Worm (Caenorhabditis elegans) whole organism, late embryonic: ENCODE results near the gene Y51B9A.7.

Experiments
- K02D7.2 ChIP-seq: sonication (generic microtip); optimal IDR thresholded peaks from 2 replicates; lab custom pipeline; 2017; ENCODE audit warnings: mild to moderate bottlenecking, missing genetic modification characterization, missing compliant biosample characterization
- ahr-1 ChIP-seq: sonication (generic microtip); optimal IDR thresholded peaks from 2 replicates; lab custom pipeline; 2016; ENCODE audit warnings: missing genetic modification characterization, missing compliant biosample characterization
- ama-1 ChIP-seq: fragments of 150-350 bp; optimal IDR thresholded peaks from 2 replicates; lab custom pipeline; 2014
- ceh-2 ChIP-seq: sonication (generic microtip); optimal IDR thresholded peaks from 2 replicates; lab custom pipeline; 2016; ENCODE audit warnings: missing genotype, missing genetic modification characterization, missing compliant biosample characterization
- ceh-24 ChIP-seq: sonication (generic microtip); optimal IDR thresholded peaks from 2 replicates; lab custom pipeline; 2016; ENCODE audit warnings: mild to moderate bottlenecking, missing genetic modification characterization, missing compliant biosample characterization
- ceh-30 ChIP-seq: fragments of 150-350 bp; optimal IDR thresholded peaks from 2 replicates; lab custom pipeline; 2014; ENCODE audit warnings: missing biosample characterization, missing genetic modification characterization
- ceh-48 ChIP-seq: sonication (generic microtip); optimal IDR thresholded peaks from 2 replicates; lab custom pipeline; 2016; ENCODE audit warnings: missing genetic modification characterization, inconsistent platforms, missing compliant biosample characterization
- ceh-6 ChIP-seq: fragments of 200-800 bp; sonication (Bioruptor generic); optimal IDR thresholded peaks from 2 replicates; lab custom pipeline; 2018; ENCODE audit warnings: mild to moderate bottlenecking, missing genetic modification characterization, missing compliant biosample characterization
- ceh-9 ChIP-seq: sonication (generic microtip); optimal IDR thresholded peaks from 2 replicates; lab custom pipeline; 2016; ENCODE audit warnings: mild to moderate bottlenecking, missing genetic modification characterization, inconsistent platforms, missing compliant biosample characterization
- dve-1 ChIP-seq: sonication (generic microtip); optimal IDR thresholded peaks from 2 replicates; lab custom pipeline; 2017; ENCODE audit warnings: antibody characterized with exemption, mild to moderate bottlenecking, missing genetic modification characterization, missing compliant biosample characterization
- elt-2 ChIP-seq: sonication (generic microtip); optimal IDR thresholded peaks from 2 replicates; lab custom pipeline; 2016; ENCODE audit warnings: missing genetic modification reagents, missing genetic modification characterization, missing compliant biosample characterization
- elt-4 ChIP-seq: sonication (generic microtip); optimal IDR thresholded peaks from 2 replicates; lab custom pipeline; 2016; ENCODE audit warnings: missing genetic modification characterization, missing compliant biosample characterization
- ets-4 ChIP-seq: sonication (generic microtip); optimal IDR thresholded peaks from 2 replicates; lab custom pipeline; 2016; ENCODE audit warnings: missing genetic modification characterization, missing compliant biosample characterization
- eyg-1 ChIP-seq: sonication (generic microtip); optimal IDR thresholded peaks from 2 replicates; lab custom pipeline; 2016; ENCODE audit warnings: missing genotype, missing genetic modification characterization, missing compliant biosample characterization
- fax-1 ChIP-seq: sonication (generic microtip); optimal IDR thresholded peaks from 2 replicates; lab custom pipeline; 2016; ENCODE audit warnings: missing genotype, missing genetic modification characterization, missing compliant biosample characterization
- fkh-10 ChIP-seq: fragments of 150-350 bp; optimal IDR thresholded peaks from 2 replicates; lab custom pipeline; 2014; ENCODE audit warnings: missing biosample characterization, missing genetic modification reagents, missing genetic modification characterization
- fkh-6 ChIP-seq: sonication (generic microtip); optimal IDR thresholded peaks from 2 replicates; lab custom pipeline; 2016; ENCODE audit warnings: missing genetic modification characterization, missing compliant biosample characterization
- hlh-13 ChIP-seq: fragments of 200-800 bp; sonication (Bioruptor generic); optimal IDR thresholded peaks from 2 replicates; lab custom pipeline; 2018; ENCODE audit warnings: mild to moderate bottlenecking, missing genetic modification characterization, missing compliant biosample characterization
- lin-11 ChIP-seq: fragments of 200-800 bp; sonication (Bioruptor generic); optimal IDR thresholded peaks from 2 replicates; lab custom pipeline; 2018; ENCODE audit warnings: mild to moderate bottlenecking, missing genetic modification characterization, missing compliant biosample characterization
- madf-2 ChIP-seq: sonication (generic microtip); optimal IDR thresholded peaks from 2 replicates; lab custom pipeline; 2017; ENCODE audit warnings: missing genetic modification characterization, missing compliant biosample characterization
- nfya-1 ChIP-seq: sonication (generic microtip); optimal IDR thresholded peaks from 2 replicates; lab custom pipeline; 2017; ENCODE audit warnings: missing genetic modification characterization, mild to moderate bottlenecking, missing compliant biosample characterization, antibody characterized with exemption, moderate library complexity
- nhr-11 ChIP-seq: fragments of 150-350 bp; optimal IDR thresholded peaks from 2 replicates; lab custom pipeline; 2014; ENCODE audit warnings: missing biosample characterization, missing genetic modification characterization
- pag-3 ChIP-seq: sonication (generic microtip); optimal IDR thresholded peaks from 2 replicates; lab custom pipeline; 2016; ENCODE audit warnings: missing compliant biosample characterization, missing genetic modification characterization, borderline replicate concordance
- pat-9 ChIP-seq: fragments of 200-800 bp; sonication (Bioruptor generic); optimal IDR thresholded peaks from 2 replicates; lab custom pipeline; 2018; ENCODE audit warnings: mild to moderate bottlenecking, missing genetic modification characterization, moderate library complexity, missing compliant biosample characterization
- pax-1 ChIP-seq: fragments of 150-350 bp; optimal IDR thresholded peaks from 2 replicates; lab custom pipeline; 2014; ENCODE audit warnings: missing biosample characterization, missing genetic modification characterization
- pha-2 ChIP-seq: sonication (generic microtip); optimal IDR thresholded peaks from 2 replicates; lab custom pipeline; 2017; ENCODE audit warnings: mild to moderate bottlenecking, missing genetic modification characterization, missing compliant biosample characterization
- pros-1 ChIP-seq: fragments of 150-350 bp; optimal IDR thresholded peaks from 2 replicates; lab custom pipeline; 2014; ENCODE audit warnings: missing biosample characterization, missing genetic modification reagents, missing genetic modification characterization
- sox-4 ChIP-seq: sonication (generic microtip); optimal IDR thresholded peaks from 2 replicates; lab custom pipeline; 2017; ENCODE audit warnings: mild to moderate bottlenecking, missing genetic modification characterization, inconsistent platforms, missing compliant biosample characterization
- tbx-2 ChIP-seq: sonication (generic microtip); optimal IDR thresholded peaks from 2 replicates; lab custom pipeline; 2016; ENCODE audit warnings: missing genetic modification characterization, missing compliant biosample characterization
- tbx-7 ChIP-seq: sonication (generic microtip); optimal IDR thresholded peaks from 2 replicates; lab custom pipeline; 2016; ENCODE audit warnings: missing genotype, missing genetic modification characterization, missing compliant biosample characterization
- ttx-3 ChIP-seq: sonication (generic microtip); optimal IDR thresholded peaks from 2 replicates; lab custom pipeline; 2016; ENCODE audit warnings: missing genetic modification reagents, missing genetic modification characterization, missing compliant biosample characterization
- unc-42 ChIP-seq: sonication (generic microtip); optimal IDR thresholded peaks from 2 replicates; lab custom pipeline; 2016; ENCODE audit warnings: missing genotype, missing genetic modification characterization, missing compliant biosample characterization
- unc-86 ChIP-seq: sonication (generic microtip); optimal IDR thresholded peaks from 2 replicates; lab custom pipeline; 2016; ENCODE audit warnings: missing genetic modification characterization, missing compliant biosample characterization
- zip-5 ChIP-seq: sonication (generic microtip); optimal IDR thresholded peaks from 2 replicates; lab custom pipeline; 2016; ENCODE audit warnings: missing genetic modification characterization, missing compliant biosample characterization

The Y51B9A.7 gene

DNA sequence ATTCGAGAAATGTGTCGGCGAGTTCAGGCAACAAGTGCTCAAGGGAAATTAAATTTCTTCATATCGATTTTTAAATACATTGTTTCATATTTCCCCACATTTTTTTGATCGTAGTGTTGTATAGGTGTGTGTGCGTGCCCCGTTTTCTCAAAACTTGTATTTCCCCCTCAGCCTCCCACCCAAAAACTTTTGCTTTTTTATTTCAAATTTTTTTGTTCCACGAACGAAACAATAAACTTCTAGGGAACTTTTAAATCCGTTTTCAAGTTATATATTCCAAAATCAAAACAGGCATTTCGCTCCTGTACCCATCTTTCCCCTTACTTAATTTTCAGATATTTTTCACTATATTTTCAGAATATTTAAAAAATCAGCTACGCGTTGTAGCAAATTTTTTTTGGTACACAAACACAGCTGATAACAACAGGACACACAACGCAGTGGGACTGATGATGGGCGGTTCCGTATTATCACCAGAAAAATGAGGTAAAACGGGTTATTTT is 18.3 kb downstream of the Y51B9A.7 start, which contains the start of the genes M176.4 and M176.16:
Gene M176.4 (plus strand): TSS at position 301 of the 503 bp plus-strand sequence.
Gene M176.16 (plus strand): TSS at position 453 of the 503 bp plus-strand sequence.
- TF ChIP-seq elt-2 (tag; lab: Kevin White, UChicago) (peak; percentile 22), tbx-7 (tag; lab: Kevin White, UChicago) (no peak), nfya-1 (tag; lab: Kevin White, UChicago) (no peak)

DNA sequence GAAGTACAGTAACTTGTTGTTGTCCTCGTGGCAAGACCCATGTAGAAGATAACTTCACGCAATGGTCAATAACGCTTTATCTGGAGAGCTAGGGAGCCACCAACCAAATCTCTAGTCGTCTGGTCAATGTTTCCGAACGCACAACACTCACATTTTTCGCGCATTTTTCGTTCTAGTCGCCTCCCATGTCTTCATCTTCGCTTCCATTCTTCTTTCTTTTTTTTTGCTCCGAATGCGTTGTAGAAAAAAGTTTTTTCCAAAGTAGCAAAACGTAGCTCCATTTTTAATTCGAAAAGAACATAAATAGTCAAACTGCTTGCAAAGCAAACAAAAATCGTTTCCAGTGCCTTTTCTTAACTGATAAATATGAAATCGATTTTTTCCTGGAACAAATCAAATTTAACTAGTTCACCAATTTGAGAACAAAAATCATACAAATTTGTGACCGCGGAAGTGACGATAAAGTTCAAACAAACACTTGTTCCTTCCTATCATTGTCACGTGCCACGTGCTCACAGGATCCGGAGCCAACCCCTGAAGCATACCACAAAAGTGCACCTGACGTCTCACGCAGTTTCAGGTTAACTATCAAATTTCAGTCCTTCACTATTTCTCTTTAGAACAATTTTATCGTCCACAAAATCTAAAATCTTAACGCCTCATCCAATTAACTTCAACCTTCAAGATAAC is 19.1 kb downstream of the Y51B9A.7 start:
- TF ChIP-seq fkh-10 (no peak), ceh-6 (GFP tag; lab: Kevin White, UChicago) (no peak), ceh-24 (tag; lab: Kevin White, UChicago) (no peak), pag-3 (no peak), unc-86 (tag; lab: Kevin White, UChicago) (no peak)

DNA sequence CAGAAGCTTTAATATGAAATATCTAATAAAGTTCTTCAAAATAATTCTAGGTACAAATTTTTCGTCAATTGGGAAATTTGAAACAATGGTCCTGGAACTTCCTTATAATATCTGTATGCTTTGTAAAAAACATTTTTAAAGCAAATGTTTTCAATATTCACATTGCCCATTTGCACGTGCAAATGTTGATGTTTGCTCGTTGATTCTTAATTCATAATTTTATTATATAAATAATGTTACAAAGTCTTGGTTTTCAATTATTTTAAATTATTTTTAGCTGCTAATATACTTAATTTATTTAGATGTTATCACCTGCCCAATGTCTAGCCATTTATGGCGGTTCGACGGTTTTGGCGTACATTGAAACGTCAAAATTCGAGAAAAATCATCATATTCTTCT is 22.1 kb downstream of the Y51B9A.7 start, which contains the start of gene M176.11:
Gene M176.11 (plus strand): TSS at position 301 of the 400 bp plus-strand sequence.
- TF ChIP-seq fax-1 (no peak), ceh-30 (tag; lab: Kevin White, UChicago) (no peak), ets-4 (tag; lab: Kevin White, UChicago) (no peak)

DNA sequence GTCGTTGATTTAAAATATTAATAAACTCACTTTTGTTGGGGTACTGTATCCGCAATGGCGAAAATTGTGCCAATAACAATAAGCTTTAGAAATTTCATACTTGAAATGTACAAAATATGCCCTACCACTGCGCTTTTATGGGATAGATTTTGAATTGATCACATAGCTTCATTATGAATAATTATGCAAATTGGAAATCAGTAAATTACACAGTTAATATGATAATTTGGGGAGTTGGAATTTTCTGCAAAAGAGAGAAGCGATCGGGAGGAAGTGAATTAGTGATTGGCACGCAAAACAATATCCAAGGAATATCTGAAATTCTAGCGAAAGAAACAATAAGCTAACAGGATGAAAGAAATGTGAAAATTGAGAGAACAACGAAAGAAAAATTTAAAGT is 26.2 kb downstream of the Y51B9A.7 start, which contains the start of gene M176.10:
Gene M176.10 (minus strand): TSS at position 101 of the 400 bp plus-strand sequence.
- TF ChIP-seq pat-9 (tag; lab: Kevin White, UChicago) (no peak), ceh-48 (tag; lab: Kevin White, UChicago) (no peak), nhr-11 (tag; lab: Kevin White, UChicago) (no peak), ceh-24 (tag; lab: Kevin White, UChicago) (no peak), pros-1 (tag; lab: Kevin White, UChicago) (no peak), dve-1 (tag; lab: Kevin White, UChicago) (no peak), fax-1 (no peak), ahr-1 (tag; lab: Kevin White, UChicago) (no peak), tbx-2 (tag; lab: Kevin White, UChicago) (no peak), K02D7.2 (no peak), unc-42 (tag; lab: Kevin White, UChicago) (no peak), fkh-6 (tag; lab: Kevin White, UChicago) (no peak), elt-4 (tag; lab: Kevin White, UChicago) (no peak), madf-2 (tag; lab: Kevin White, UChicago) (no peak), lin-11 (tag; lab: Kevin White, UChicago) (no peak), ets-4 (tag; lab: Kevin White, UChicago) (no peak), pha-2 (tag; lab: Kevin White, UChicago) (no peak), ceh-2 (no peak)

DNA sequence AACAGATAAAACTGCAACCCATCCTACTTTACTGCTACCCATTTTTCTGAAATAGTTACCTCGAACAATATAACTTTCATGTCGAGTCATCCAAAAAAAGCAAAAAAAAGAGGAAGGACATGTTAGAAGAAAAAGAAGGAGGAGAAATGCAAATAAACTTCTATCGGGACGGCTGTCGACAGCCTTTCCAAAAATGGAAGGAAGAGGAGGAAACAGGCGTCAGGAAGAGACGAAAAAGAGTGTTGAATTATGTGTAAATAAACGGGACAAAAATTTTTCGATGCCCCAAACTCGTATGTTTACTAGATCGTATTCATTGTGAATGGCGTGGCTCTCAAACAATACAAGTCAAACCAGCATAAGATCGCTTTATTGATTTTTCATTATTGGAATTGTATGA is 27.8 kb downstream of the Y51B9A.7 start, which contains the start of gene M176.5:
Gene M176.5 (minus strand): TSS at position 101 of the 400 bp plus-strand sequence.
- TF ChIP-seq ceh-9 (tag; lab: Kevin White, UChicago) (no peak), pha-2 (tag; lab: Kevin White, UChicago) (no peak), hlh-13 (GFP tag; lab: Kevin White, UChicago) (no peak), eyg-1 (tag; lab: Kevin White, UChicago) (no peak), fkh-6 (tag; lab: Kevin White, UChicago) (no peak), dve-1 (tag; lab: Kevin White, UChicago) (no peak), zip-5 (tag; lab: Kevin White, UChicago) (no peak), ttx-3 (tag; lab: Kevin White, UChicago) (no peak), pax-1 (tag; lab: Kevin White, UChicago) (no peak), madf-2 (tag; lab: Kevin White, UChicago) (no peak), ama-1 (lab: Kevin White, UChicago) (no peak), sox-4 (tag; lab: Kevin White, UChicago) (no peak)
